Worm (Caenorhabditis elegans): ENCODE data around the gene C24F3.2.

DNA sequence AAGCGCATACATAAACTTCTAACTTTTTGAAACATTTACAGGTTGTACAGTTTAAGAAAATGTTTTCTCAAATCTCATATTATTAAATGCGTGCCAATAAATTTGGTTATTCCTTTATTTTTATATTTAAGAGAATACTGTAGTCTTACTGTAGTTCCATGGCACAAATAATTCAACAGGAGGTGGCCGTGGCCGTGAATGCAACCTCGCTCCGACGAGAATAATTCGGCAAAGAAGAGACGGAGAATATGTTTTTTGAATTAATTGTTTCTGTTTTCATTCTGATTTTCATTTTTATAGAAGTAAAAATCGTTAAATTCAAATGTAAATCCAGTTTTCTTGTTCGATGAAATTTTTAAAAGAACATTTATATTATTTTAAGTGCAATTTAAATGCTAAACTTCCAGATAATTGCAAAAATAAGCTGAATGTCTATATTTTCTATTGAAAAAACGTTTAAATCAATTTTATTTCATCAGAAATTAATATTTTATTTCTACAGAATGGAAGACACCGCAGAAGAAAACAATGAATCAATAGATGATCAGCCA lies 24.9 kb upstream of the C24F3.2 start, which contains the start of gene gon-4:
- TF ChIP-seq mdl-1 (tag; optimal IDR thresholded peaks at IDR 0.05), result no peak
- no peak for TF ChIP-seq zag-1 (tag; optimal IDR thresholded peaks at IDR 0.05)
- peak; percentile 30 for TF ChIP-seq mep-1 (tag; optimal IDR thresholded peaks at IDR 0.05)
- TF ChIP-seq lsy-2 (tag; optimal IDR thresholded peaks at IDR 0.05), result no peak
- TF ChIP-seq lin-39 (tag; optimal IDR thresholded peaks at IDR 0.05), result no peak
- TF ChIP-seq lin-15B (tag; optimal IDR thresholded peaks at IDR 0.05), result peak; percentile 29
- TF ChIP-seq fos-1 (tag; optimal IDR thresholded peaks at IDR 0.05), result no peak
- TF ChIP-seq elt-3 (tag; optimal IDR thresholded peaks at IDR 0.05), result no peak
- no peak for TF ChIP-seq ama-1 (optimal IDR thresholded peaks at IDR 0.05)
- TF ChIP-seq blmp-1 (tag; optimal IDR thresholded peaks at IDR 0.05), result no peak
- no peak for TF ChIP-seq snpc-4 (tag; optimal IDR thresholded peaks at IDR 0.05)

Data from whole organism, L1 larva.